Fruit fly (Drosophila melanogaster) whole organism, embryonic: ENCODE data around the gene CG2104.

Experiments used
- CG12219 ChIP-seq: fragments of 200-800 bp; sonication (Bioruptor generic); optimal IDR thresholded peaks from 3 replicates; lab custom pipeline; 2018; ENCODE audit warnings: missing biosample characterization, mild to moderate bottlenecking, missing genetic modification characterization
- CG14667 ChIP-seq: fragments of 200-800 bp; sonication (Bioruptor generic); IDR thresholded peaks from 2 replicates; pipeline ENCODE4 v1.3.6; 2022; ENCODE audit warnings: missing biosample characterization, missing genetic modification characterization
- CG33557 ChIP-seq: fragments of 200-800 bp; sonication (Bioruptor generic); optimal IDR thresholded peaks from 2 replicates; lab custom pipeline; 2019; ENCODE audit warnings: missing biosample characterization, mild to moderate bottlenecking, missing genetic modification characterization, moderate library complexity
- CG3726 ChIP-seq: fragments of 200-800 bp; sonication (Bioruptor generic); IDR thresholded peaks from 3 replicates; pipeline ENCODE4, ENCODE4 v1.3.6; 2022; ENCODE audit warnings: missing biosample characterization, missing genetic modification characterization
- CG4820 ChIP-seq: fragments of 200-800 bp; sonication (Bioruptor generic); optimal IDR thresholded peaks from 3 replicates; lab custom pipeline; 2016; ENCODE audit warnings: missing biosample characterization, missing genetic modification characterization
- Dip3 ChIP-seq: fragments of 200-800 bp; sonication (Bioruptor generic); optimal IDR thresholded peaks from 3 replicates; lab custom pipeline; 2016; ENCODE audit warnings: missing biosample characterization, missing genetic modification characterization
- GATAe ChIP-seq: fragments of 200-800 bp; sonication (Bioruptor generic); conservative IDR thresholded peaks from 2 replicates; pipeline ENCODE4 v1.3.6; 2022; ENCODE audit warnings: missing biosample characterization, missing genetic modification characterization
- MTF-1 ChIP-seq: fragments of 200-800 bp; sonication (Bioruptor generic); optimal IDR thresholded peaks from 2 replicates; lab custom pipeline; 2018; ENCODE audit warnings: missing biosample characterization, mild to moderate bottlenecking, missing genetic modification characterization, borderline replicate concordance
- Oaz ChIP-seq: fragments of 200-800 bp; sonication (Bioruptor generic); IDR thresholded peaks from 2 replicates; pipeline ENCODE4 v1.3.6; 2022; ENCODE audit warnings: missing biosample characterization, missing genetic modification characterization
- her ChIP-seq: fragments of 200-800 bp; sonication (Bioruptor generic); optimal IDR thresholded peaks from 2 replicates; lab custom pipeline; 2016; ENCODE audit warnings: missing biosample characterization, missing genetic modification characterization
- lbe ChIP-seq: fragments of 200-800 bp; sonication (Bioruptor generic); optimal IDR thresholded peaks from 2 replicates; lab custom pipeline; 2016; ENCODE audit warnings: missing biosample characterization, mild to moderate bottlenecking, missing genetic modification characterization
- zfh1 ChIP-seq: fragments of 200-800 bp; sonication (Bioruptor generic); IDR thresholded peaks from 3 replicates; pipeline ENCODE4 v1.3.6; 2022; ENCODE audit warnings: missing biosample characterization, missing genetic modification characterization

DNA sequence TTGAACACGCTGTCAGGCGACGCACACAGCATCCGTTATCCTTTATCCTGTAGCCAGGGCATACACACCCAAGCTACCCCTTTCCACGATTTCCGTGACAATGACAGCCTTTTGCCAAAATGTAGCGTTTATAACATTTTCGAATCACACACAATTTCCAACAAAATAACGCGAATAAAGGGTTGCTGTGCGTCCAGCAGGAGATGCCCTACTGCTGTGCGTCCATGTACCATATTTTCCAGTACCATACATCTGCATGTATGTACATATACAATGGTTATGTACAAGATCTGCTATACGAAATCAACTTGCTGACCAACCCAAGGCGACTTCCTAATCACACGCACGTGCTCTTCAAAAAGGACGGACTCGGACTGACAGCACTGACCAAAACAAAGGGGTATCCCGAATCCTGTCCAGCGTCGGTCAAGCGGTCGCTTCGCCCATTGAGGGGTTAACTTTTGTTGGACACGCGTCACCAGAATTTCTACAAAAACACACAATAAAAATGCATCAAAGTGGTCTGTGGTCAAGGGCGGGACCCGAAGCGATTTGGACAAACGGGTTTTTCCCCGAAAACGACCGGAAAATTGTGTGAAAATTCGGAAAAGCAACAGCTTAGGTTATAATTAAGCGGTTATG, 34.8 kb upstream of the CG2104 start:
- no peak for TF ChIP-seq GATAe (GFP tag; lab: Robert Waterston, UW)
- TF ChIP-seq CG4820 (GFP tag; lab: Kevin White, UChicago), result no peak
- TF ChIP-seq her, result no peak
- no peak for TF ChIP-seq zfh1
- no peak for TF ChIP-seq CG12219
- TF ChIP-seq lbe (GFP tag; lab: Kevin White, UChicago), result no peak
- no peak for TF ChIP-seq MTF-1 (GFP tag; lab: Kevin White, UChicago)
- 0 out of 2 replicates have a peak, but pooled peaks have one; percentile 7 for TF ChIP-seq Oaz (GFP tag; lab: Robert Waterston, UW)
- no peak for TF ChIP-seq CG33557 (GFP tag; lab: Kevin White, UChicago)
- TF ChIP-seq Dip3, result no peak
- TF ChIP-seq CG3726 (GFP tag; lab: Robert Waterston, UW), result no peak
- no peak for TF ChIP-seq CG14667 (GFP tag; lab: Robert Waterston, UW)
